Worm (Caenorhabditis elegans) whole organism, L3 larva: ENCODE measurements around the gene F59B2.14.
A peak's percentile ranks its signal among the peaks of the same experiment; 100 is the strongest.
"Not testable (repeated sequence)": the region's sequence is repeated elsewhere in the genome, so short reads cannot be mapped to it uniquely, and the experiment has no call there.

Source experiments
- R02D3.7 ChIP-seq: fragments of 150-350 bp; optimal IDR thresholded peaks from 2 replicates; lab custom pipeline; 2014; ENCODE audit warnings: missing biosample characterization, missing genetic modification characterization
- ZK546.5 ChIP-seq: sonication (generic microtip); optimal IDR thresholded peaks from 2 replicates; lab custom pipeline; 2017; ENCODE audit warnings: missing biosample characterization, missing genetic modification characterization
- aly-2 ChIP-seq: fragments of 150-350 bp; optimal IDR thresholded peaks from 2 replicates; lab custom pipeline; 2014; ENCODE audit warnings: missing biosample characterization, missing genetic modification characterization
- ama-1 ChIP-seq: fragments of 150-350 bp; optimal IDR thresholded peaks from 2 replicates; lab custom pipeline; 2018
- ceh-16 ChIP-seq: sonication (generic microtip); optimal IDR thresholded peaks from 2 replicates; lab custom pipeline; 2017; ENCODE audit warnings: missing biosample characterization, missing genetic modification characterization
- ceh-28 ChIP-seq: fragments of 150-350 bp; optimal IDR thresholded peaks from 2 replicates; lab custom pipeline; 2014; ENCODE audit warnings: missing biosample characterization, missing genetic modification reagents, missing genetic modification characterization
- ceh-82 ChIP-seq: fragments of 150-350 bp; optimal IDR thresholded peaks from 2 replicates; lab custom pipeline; 2014; ENCODE audit warnings: missing biosample characterization, missing genetic modification characterization
- ceh-9 ChIP-seq: sonication (generic microtip); optimal IDR thresholded peaks from 2 replicates; lab custom pipeline; 2018; ENCODE audit warnings: missing biosample characterization, missing genetic modification characterization
- daf-12 ChIP-seq: fragments of 150-350 bp; optimal IDR thresholded peaks from 2 replicates; lab custom pipeline; 2014; ENCODE audit warnings: missing biosample characterization, missing genetic modification reagents, missing genetic modification characterization
- egl-27 ChIP-seq: sonication (generic microtip); optimal IDR thresholded peaks from 4 replicates; lab custom pipeline; 2017; ENCODE audit warnings: missing biosample characterization, missing genetic modification reagents, missing genetic modification characterization
- egl-5 ChIP-seq: fragments of 150-350 bp; optimal IDR thresholded peaks from 2 replicates; lab custom pipeline; 2017; ENCODE audit warnings: missing biosample characterization, missing genetic modification reagents, missing genetic modification characterization, inconsistent platforms
- elt-1 ChIP-seq: fragments of 150-350 bp; optimal IDR thresholded peaks from 2 replicates; lab custom pipeline; 2014; ENCODE audit warnings: missing biosample characterization, missing genetic modification characterization
- elt-2 ChIP-seq: sonication (generic microtip); optimal IDR thresholded peaks from 2 replicates; lab custom pipeline; 2016; ENCODE audit warnings: missing genetic modification reagents, mild to moderate bottlenecking, missing genetic modification characterization, missing compliant biosample characterization
- elt-3 ChIP-seq, 3 experiments: fragments of 150-350 bp in 1 of 3; sonication (generic microtip) in 2 of 3; optimal IDR thresholded peaks; 2 replicates in 2 of 3; 4 replicates in 1 of 3; lab custom pipeline; 2014 to 2017; ENCODE audit warnings: missing biosample characterization in 3 of 3, missing genetic modification characterization in 3 of 3
- eor-1 ChIP-seq, 2 experiments: fragments of 150-350 bp; optimal IDR thresholded peaks; 2 replicates each; lab custom pipeline; 2014 to 2018; ENCODE audit warnings: missing biosample characterization in 2 of 2, missing genetic modification characterization in 2 of 2
- fkh-10 ChIP-seq: sonication (generic microtip); optimal IDR thresholded peaks from 2 replicates; lab custom pipeline; 2017; ENCODE audit warnings: missing biosample characterization, missing genetic modification reagents, missing genetic modification characterization
- fkh-2 ChIP-seq: fragments of 150-350 bp; optimal IDR thresholded peaks from 2 replicates; lab custom pipeline; 2014; ENCODE audit warnings: missing biosample characterization, missing genetic modification reagents, missing genetic modification characterization
- fos-1 ChIP-seq: fragments of 150-350 bp; optimal IDR thresholded peaks from 2 replicates; lab custom pipeline; 2014; ENCODE audit warnings: missing biosample characterization, missing genetic modification characterization
- hmg-11 ChIP-seq: sonication (generic microtip); optimal IDR thresholded peaks from 2 replicates; lab custom pipeline; 2016; ENCODE audit warnings: missing genetic modification characterization, missing compliant biosample characterization
- jun-1 ChIP-seq: fragments of 150-350 bp; optimal IDR thresholded peaks from 2 replicates; lab custom pipeline; 2014; ENCODE audit warnings: missing biosample characterization, missing genetic modification reagents, missing genetic modification characterization
- lin-15B ChIP-seq: fragments of 150-350 bp; optimal IDR thresholded peaks from 2 replicates; lab custom pipeline; 2014; ENCODE audit warnings: missing biosample characterization, missing genetic modification characterization
- lin-39 ChIP-seq: fragments of 150-350 bp; optimal IDR thresholded peaks from 2 replicates; lab custom pipeline; 2018; ENCODE audit warnings: missing biosample characterization, missing genetic modification reagents, missing genetic modification characterization
- lsy-12 ChIP-seq: sonication (generic microtip); optimal IDR thresholded peaks from 2 replicates; lab custom pipeline; 2016; ENCODE audit warnings: mild to moderate bottlenecking, missing genetic modification characterization, missing compliant biosample characterization
- mdl-1 ChIP-seq: fragments of 150-350 bp; optimal IDR thresholded peaks from 2 replicates; lab custom pipeline; 2014; ENCODE audit warnings: missing biosample characterization, missing genetic modification characterization
- mml-1 ChIP-seq: fragments of 150-350 bp; sonication (generic microtip); optimal IDR thresholded peaks from 3 replicates; lab custom pipeline; 2014; ENCODE audit warnings: missing biosample characterization, missing genetic modification characterization
- nfya-1 ChIP-seq: sonication (generic microtip); optimal IDR thresholded peaks from 2 replicates; lab custom pipeline; 2017; ENCODE audit warnings: missing genetic modification characterization, mild to moderate bottlenecking, missing compliant biosample characterization, antibody characterized with exemption, moderate library complexity; ENCODE audit not compliant: insufficient read depth
- nhr-11 ChIP-seq: fragments of 150-350 bp; optimal IDR thresholded peaks from 2 replicates; lab custom pipeline; 2014; ENCODE audit warnings: missing biosample characterization, missing genetic modification characterization
- nhr-23 ChIP-seq: fragments of 150-350 bp; optimal IDR thresholded peaks from 2 replicates; lab custom pipeline; 2014; ENCODE audit warnings: missing biosample characterization, missing genetic modification reagents, missing genetic modification characterization
- nhr-237 ChIP-seq: fragments of 150-350 bp; optimal IDR thresholded peaks from 2 replicates; lab custom pipeline; 2014; ENCODE audit warnings: missing biosample characterization, missing genetic modification characterization
- nhr-25 ChIP-seq: sonication (generic microtip); optimal IDR thresholded peaks from 2 replicates; lab custom pipeline; 2017; ENCODE audit warnings: missing biosample characterization, missing genetic modification characterization
- nhr-28 ChIP-seq: fragments of 150-350 bp; optimal IDR thresholded peaks from 2 replicates; lab custom pipeline; 2014; ENCODE audit warnings: missing biosample characterization, missing genetic modification characterization
- nhr-43 ChIP-seq: sonication (generic microtip); optimal IDR thresholded peaks from 2 replicates; lab custom pipeline; 2016; ENCODE audit warnings: mild to moderate bottlenecking, missing genetic modification characterization, missing compliant biosample characterization; ENCODE audit not compliant: poor library complexity, severe bottlenecking
- nhr-67 ChIP-seq: fragments of 150-350 bp; optimal IDR thresholded peaks from 2 replicates; lab custom pipeline; 2014; ENCODE audit warnings: missing biosample characterization, missing genetic modification characterization
- nhr-76 ChIP-seq: fragments of 150-350 bp; sonication (generic microtip); optimal IDR thresholded peaks from 5 replicates; lab custom pipeline; 2014; ENCODE audit warnings: missing biosample characterization, missing genetic modification characterization
- nhr-77 ChIP-seq: fragments of 150-350 bp; optimal IDR thresholded peaks from 2 replicates; lab custom pipeline; 2014; ENCODE audit warnings: missing biosample characterization, missing genetic modification characterization
- pha-4 ChIP-seq: fragments of 150-350 bp; optimal IDR thresholded peaks from 2 replicates; lab custom pipeline; 2014; ENCODE audit warnings: missing biosample characterization, missing genetic modification reagents, missing genetic modification characterization
- pqm-1 ChIP-seq: fragments of 150-350 bp; optimal IDR thresholded peaks from 2 replicates; lab custom pipeline; 2017; ENCODE audit warnings: missing biosample characterization, missing genetic modification characterization, inconsistent platforms
- sea-2 ChIP-seq: fragments of 150-350 bp; sonication (generic microtip); optimal IDR thresholded peaks from 4 replicates; lab custom pipeline; 2014; ENCODE audit warnings: missing biosample characterization, missing genetic modification reagents, missing genetic modification characterization
- skn-1 ChIP-seq: fragments of 150-350 bp; optimal IDR thresholded peaks from 2 replicates; lab custom pipeline; 2014; ENCODE audit warnings: missing biosample characterization, missing genetic modification characterization
- snpc-4 ChIP-seq: fragments of 150-350 bp; optimal IDR thresholded peaks from 2 replicates; lab custom pipeline; 2014; ENCODE audit warnings: missing biosample characterization, missing genetic modification characterization
- tbx-2 ChIP-seq: sonication (generic microtip); optimal IDR thresholded peaks from 2 replicates; lab custom pipeline; 2016; ENCODE audit warnings: mild to moderate bottlenecking, missing genetic modification characterization, missing compliant biosample characterization
- unc-39 ChIP-seq: sonication (generic microtip); optimal IDR thresholded peaks from 4 replicates; lab custom pipeline; 2017; ENCODE audit warnings: missing biosample characterization, missing genetic modification characterization
- unc-62 ChIP-seq: fragments of 150-350 bp; sonication (generic microtip); optimal IDR thresholded peaks from 4 replicates; lab custom pipeline; 2014; ENCODE audit warnings: missing biosample characterization, missing genetic modification reagents, missing genetic modification characterization
- zag-1 ChIP-seq: fragments of 150-350 bp; optimal IDR thresholded peaks from 2 replicates; lab custom pipeline; 2014; ENCODE audit warnings: missing biosample characterization, missing genetic modification characterization
- ztf-11 ChIP-seq: fragments of 150-350 bp; optimal IDR thresholded peaks from 2 replicates; lab custom pipeline; 2014; ENCODE audit warnings: missing biosample characterization, missing genetic modification characterization
- ztf-4 ChIP-seq: fragments of 150-350 bp; optimal IDR thresholded peaks from 2 replicates; lab custom pipeline; 2014; ENCODE audit warnings: missing biosample characterization, missing genetic modification characterization

The F59B2.14 gene

DNA sequence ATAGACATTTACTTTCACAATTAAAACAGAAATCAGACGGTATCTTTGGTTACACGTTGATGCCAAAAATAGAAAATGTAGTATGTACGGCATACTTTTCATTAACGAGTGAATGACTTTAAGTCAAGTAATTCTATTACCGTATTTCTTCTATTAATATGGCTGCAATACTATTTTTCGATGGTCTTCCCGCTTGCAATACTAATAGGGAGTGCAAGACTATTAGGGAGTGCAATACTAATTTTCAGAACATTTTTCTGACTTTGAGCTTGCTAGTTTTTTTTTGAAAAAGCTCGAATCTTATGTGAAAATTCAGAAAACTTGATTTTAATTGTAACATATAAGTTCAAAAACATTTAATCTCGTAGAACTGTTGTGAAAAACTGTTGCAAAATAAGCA, 32.7 kb downstream of the F59B2.14 start, which contains the start of gene R08D7.7:
Gene R08D7.7 (plus strand): TSS at position 301 of the 400 bp plus-strand sequence.
- not testable (repeated sequence) for TF ChIP-seq elt-2 (tag; lab: Kevin White, UChicago); ama-1 (lab: Kevin White, UChicago); pha-4 (tag; lab: Kevin White, UChicago)

DNA sequence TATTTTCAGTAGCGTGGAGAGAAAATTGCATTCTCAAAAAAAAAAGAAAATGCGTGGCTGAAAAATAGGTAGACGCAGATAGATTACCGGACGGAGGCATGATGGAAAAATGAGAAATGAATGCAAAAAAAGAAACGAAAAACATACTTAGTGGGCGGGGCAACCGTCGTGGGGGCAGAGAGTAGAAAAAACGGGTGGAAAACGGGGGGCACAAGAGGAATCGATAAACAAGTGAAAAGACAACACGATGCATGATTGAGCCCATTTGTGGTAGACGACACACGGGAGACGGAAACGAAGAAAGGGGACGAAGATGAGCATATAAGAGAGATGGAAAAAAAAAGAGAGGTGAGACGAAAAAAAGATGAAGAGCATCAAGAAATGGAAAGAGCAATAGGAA, 33.9 kb downstream of the F59B2.14 start:
- TF ChIP-seq lin-39 (tag; lab: Kevin White, UChicago), result peak; percentile 15
- no peak for TF ChIP-seq nhr-237 (tag; lab: Kevin White, UChicago)

DNA sequence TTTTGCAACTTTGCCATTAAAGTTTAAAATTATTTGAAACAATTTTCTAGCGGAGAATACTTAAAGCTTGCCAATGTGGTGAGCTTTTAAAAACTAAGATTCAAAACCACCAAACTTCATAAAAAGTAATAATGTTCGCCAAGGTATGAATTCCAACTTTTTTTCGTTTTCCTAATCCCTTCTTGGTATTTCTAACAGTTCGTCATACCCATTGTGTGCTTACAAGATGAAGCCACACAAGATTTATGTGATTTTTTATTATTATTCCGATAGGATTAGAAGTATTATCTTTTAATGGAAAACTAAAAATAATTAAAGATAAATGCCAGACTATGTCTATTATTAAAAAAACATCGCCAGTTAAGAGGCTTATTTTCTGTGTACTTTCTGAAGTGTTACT, 34.4 kb downstream of the F59B2.14 start:
- no peak for TF ChIP-seq elt-3 (tag; optimal IDR thresholded peaks at IDR 0.05; lab: Kevin White, UChicago)
- TF ChIP-seq nhr-23 (tag; lab: Kevin White, UChicago), result no peak
- no peak for TF ChIP-seq lsy-12 (tag; lab: Kevin White, UChicago)
- no peak for TF ChIP-seq jun-1 (tag; lab: Kevin White, UChicago)
- no peak for TF ChIP-seq sea-2 (GFP tag; lab: Kevin White, UChicago)
- TF ChIP-seq nhr-11 (tag; lab: Kevin White, UChicago), result no peak
- TF ChIP-seq egl-27, result no peak
- TF ChIP-seq daf-12 (tag; lab: Kevin White, UChicago), result no peak
- no peak for TF ChIP-seq ceh-9 (tag; lab: Kevin White, UChicago)
- TF ChIP-seq ceh-82, result no peak
- no peak for TF ChIP-seq mdl-1
- TF ChIP-seq ztf-4 (tag; lab: Kevin White, UChicago), result no peak
- TF ChIP-seq snpc-4 (tag; lab: Kevin White, UChicago), result no peak

DNA sequence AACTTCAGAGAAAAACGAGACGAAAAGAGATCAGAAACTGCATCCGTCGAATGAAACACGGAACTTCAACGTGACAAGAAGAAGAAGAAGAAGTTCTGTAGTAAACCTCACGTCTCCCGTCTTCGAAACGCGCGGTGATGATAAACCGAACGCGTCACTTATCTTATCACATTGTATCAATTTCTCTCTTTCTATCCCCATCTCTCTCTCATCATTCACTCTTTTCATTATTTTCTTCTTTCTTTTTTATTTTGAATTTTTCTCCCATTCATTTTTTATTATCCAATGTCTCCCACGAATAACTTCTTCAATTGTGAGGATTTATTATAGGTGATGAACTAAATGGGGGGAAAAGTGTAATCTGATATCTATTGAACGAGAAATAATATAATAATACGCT, 35.6 kb downstream of the F59B2.14 start:
- TF ChIP-seq skn-1 (tag; lab: Kevin White, UChicago) (no peak), nhr-28 (no peak), fkh-2 (tag; lab: Kevin White, UChicago) (no peak), eor-1 (tag; optimal IDR thresholded peaks at IDR 0.05; lab: Kevin White, UChicago) (no peak), tbx-2 (tag; lab: Kevin White, UChicago) (no peak), nfya-1 (tag; lab: Kevin White, UChicago) (no peak), aly-2 (tag; lab: Kevin White, UChicago) (no peak), ceh-9 (tag; lab: Kevin White, UChicago) (no peak), ztf-11 (tag; lab: Kevin White, UChicago) (no peak), mdl-1 (no peak), nhr-11 (tag; lab: Kevin White, UChicago) (no peak), nhr-77 (no peak), ztf-4 (tag; lab: Kevin White, UChicago) (no peak), zag-1 (tag; lab: Kevin White, UChicago) (no peak), ceh-16 (tag; lab: Kevin White, UChicago) (no peak), pqm-1 (tag; lab: Kevin White, UChicago) (no peak), elt-1 (tag; lab: Kevin White, UChicago) (no peak), unc-39 (no peak), ama-1 (lab: Kevin White, UChicago) (no peak), ceh-82 (no peak), nhr-237 (tag; lab: Kevin White, UChicago) (no peak), mml-1 (tag; lab: Kevin White, UChicago) (no peak), nhr-67 (tag; lab: Kevin White, UChicago) (no peak), hmg-11 (tag; lab: Kevin White, UChicago) (no peak), nhr-76 (no peak), lsy-12 (tag; lab: Kevin White, UChicago) (no peak), R02D3.7 (peak; percentile 48), elt-3 (tag; optimal IDR thresholded peaks at IDR 0.05; lab: Kevin White, UChicago) (peak; percentile 77 to 99 (median 96)), ceh-28 (no peak), sea-2 (GFP tag; lab: Kevin White, UChicago) (no peak), daf-12 (tag; lab: Kevin White, UChicago) (no peak), lin-39 (tag; lab: Kevin White, UChicago) (no peak), nhr-23 (tag; lab: Kevin White, UChicago) (peak; percentile 73), unc-62 (GFP tag; lab: Kevin White, UChicago) (peak; percentile 3), snpc-4 (tag; lab: Kevin White, UChicago) (no peak), jun-1 (tag; lab: Kevin White, UChicago) (no peak), nhr-43 (tag; lab: Kevin White, UChicago) (peak; percentile 63), fkh-10 (GFP tag; lab: Kevin White, UChicago) (no peak), egl-27 (no peak), fos-1 (tag; lab: Kevin White, UChicago) (no peak), nhr-25 (peak; percentile 2), lin-15B (tag; lab: Kevin White, UChicago) (no peak), egl-5 (tag; lab: Kevin White, UChicago) (no peak), ZK546.5 (tag; lab: Kevin White, UChicago) (no peak), elt-2 (tag; lab: Kevin White, UChicago) (peak; percentile 4), pha-4 (tag; lab: Kevin White, UChicago) (no peak)
